Fruit fly (Drosophila melanogaster) Kc167 (cell line): Measurements from ENCODE around the gene CG15601.

Experiments used
- h ChIP-seq: fragments of >200 bp; optimal IDR thresholded peaks from 3 replicates; lab custom pipeline; 2018; ENCODE audit warnings: missing external identifiers
- insv ChIP-seq: fragments of >200 bp; optimal IDR thresholded peaks from 3 replicates; lab custom pipeline; 2018; ENCODE audit warnings: missing external identifiers
- psq ChIP-seq: fragments of >200 bp; optimal IDR thresholded peaks from 2 replicates; lab custom pipeline; 2017; ENCODE audit warnings: missing external identifiers
- ttk ChIP-seq: sonication (Bioruptor generic); optimal IDR thresholded peaks from 2 replicates; lab custom pipeline; 2017; ENCODE audit warnings: missing external identifiers

dm6 chrX:15671026-15671563, 39.4 kb upstream of the CG15601 start, which contains the start of gene CG15646:
- no peak for TF ChIP-seq ttk
- no peak for TF ChIP-seq psq (lab: Kevin White, UChicago)
- TF ChIP-seq h (lab: Kevin White, UChicago): no peak
- no peak for TF ChIP-seq insv (lab: Kevin White, UChicago)
